In the genomic region with DNA sequence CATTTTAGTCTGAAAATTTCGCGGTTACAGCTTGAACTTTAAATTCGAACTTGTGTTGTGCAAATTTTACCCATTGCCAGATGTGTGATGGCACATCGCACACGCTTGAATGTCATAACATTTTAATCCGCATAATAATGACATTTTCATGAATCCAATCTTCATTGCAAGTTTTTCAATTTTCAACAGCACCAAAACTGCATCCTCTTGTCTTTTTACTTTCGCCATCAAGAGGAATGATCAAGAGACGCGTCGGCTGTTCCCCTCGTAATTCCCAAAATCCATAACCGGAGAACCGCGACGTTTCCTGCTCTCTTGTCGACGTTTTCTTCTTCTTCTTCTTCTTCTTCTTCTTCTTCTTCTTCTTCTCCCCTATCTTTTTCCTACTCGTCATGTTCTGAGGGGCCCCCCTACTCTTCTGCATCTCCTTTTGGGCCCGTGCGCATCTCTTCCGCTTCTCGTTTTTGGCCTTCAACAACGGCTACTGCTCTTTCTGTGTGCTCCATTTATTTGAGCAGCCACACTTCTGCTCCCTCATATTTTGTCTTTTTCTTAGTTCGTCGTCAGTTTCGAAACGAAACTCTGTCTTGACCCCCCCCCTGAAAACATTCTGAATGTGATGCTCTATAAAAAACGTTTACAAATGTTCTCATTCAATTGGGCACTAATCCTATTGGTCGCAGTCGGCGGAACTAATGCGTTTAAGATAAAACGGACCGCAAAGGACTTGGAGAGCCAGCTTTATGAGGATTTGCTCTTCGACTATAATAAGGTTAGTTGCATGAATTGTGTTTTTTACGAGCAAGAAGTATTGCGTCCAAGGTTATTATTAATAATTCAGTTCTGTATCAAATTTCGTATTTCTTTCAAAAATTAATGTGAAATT, we compare ENCODE assay signal across 3 worm cellular contexts.
TF ChIP-seq lines count a peak whose summit lies in the region.

A gene (plus strand): TSS at position 430 of the 886 bp plus-strand sequence.

TF ChIP-seq in whole organism, L2 larva, 48 proteins besides CTCF, POLR2A, EP300 and RAD21 (continued from another document):
- TF ChIP-seq unc-55 (GFP tag; optimal IDR thresholded peaks at IDR 0.05; lab: Kevin White, UChicago) (peak; percentile 17), nhr-237 (tag; optimal IDR thresholded peaks at IDR 0.05; lab: Kevin White, UChicago) (no peak), nhr-12 (tag; optimal IDR thresholded peaks at IDR 0.05; lab: Kevin White, UChicago) (no peak), lsy-2 (tag; optimal IDR thresholded peaks at IDR 0.05; lab: Kevin White, UChicago) (no peak), skn-1 (tag; optimal IDR thresholded peaks at IDR 0.05; lab: Kevin White, UChicago) (no peak)

TF ChIP-seq in whole organism, L3 larva, 47 proteins besides CTCF, POLR2A, EP300 and RAD21 (continued from another document):
- TF ChIP-seq nhr-23 (tag; optimal IDR thresholded peaks at IDR 0.05; lab: Kevin White, UChicago) (no peak), fkh-2 (tag; optimal IDR thresholded peaks at IDR 0.05; lab: Kevin White, UChicago) (no peak), tbx-2 (tag; optimal IDR thresholded peaks at IDR 0.05; lab: Kevin White, UChicago) (no peak)

TF ChIP-seq in whole organism, L4 larva, 104 proteins besides CTCF, POLR2A, EP300 and RAD21 (continued from another document):
- TF ChIP-seq F37D6.2 (tag; optimal IDR thresholded peaks at IDR 0.05; lab: Kevin White, UChicago) (no peak), php-3 (GFP tag; IDR thresholded peaks at IDR 0.05; lab: Robert Waterston, UW) (no peak), saeg-2 (GFP tag; IDR thresholded peaks at IDR 0.05; lab: Robert Waterston, UW) (no peak), gei-8 (GFP tag; optimal IDR thresholded peaks at IDR 0.05; lab: Kevin White, UChicago) (no peak), ces-1 (GFP tag; optimal IDR thresholded peaks at IDR 0.05; lab: Kevin White, UChicago) (peak; percentile 74), arid-1 (GFP tag; conservative IDR thresholded peaks at IDR 0.05; lab: Robert Waterston, UW) (no peak), dve-1 (tag; optimal IDR thresholded peaks at IDR 0.05; lab: Kevin White, UChicago; ENCODE audit: insufficient read depth) (no peak), set-16 (GFP tag; IDR thresholded peaks at IDR 0.05; lab: Robert Waterston, UW) (peak; percentile 57), ctbp-1 (GFP tag; IDR thresholded peaks at IDR 0.05; lab: Robert Waterston, UW) (no peak), F49E8.2 (tag; optimal IDR thresholded peaks at IDR 0.05; lab: Kevin White, UChicago; ENCODE audit: borderline replicate concordance) (no peak), unc-39 (tag; optimal IDR thresholded peaks at IDR 0.05; lab: Kevin White, UChicago) (no peak), aha-1 (tag; lab: Kevin White, UChicago) (peak; percentile 76), ceh-32 (tag; optimal IDR thresholded peaks at IDR 0.05; lab: Kevin White, UChicago; ENCODE audit: poor library complexity) (no peak), cey-2 (tag; optimal IDR thresholded peaks at IDR 0.05; lab: Kevin White, UChicago; ENCODE audit: borderline replicate concordance, insufficient read depth) (no peak)
